Fruit fly (Drosophila melanogaster): Measurements from ENCODE around the gene CG12594.

The CG12594 gene

DNA sequence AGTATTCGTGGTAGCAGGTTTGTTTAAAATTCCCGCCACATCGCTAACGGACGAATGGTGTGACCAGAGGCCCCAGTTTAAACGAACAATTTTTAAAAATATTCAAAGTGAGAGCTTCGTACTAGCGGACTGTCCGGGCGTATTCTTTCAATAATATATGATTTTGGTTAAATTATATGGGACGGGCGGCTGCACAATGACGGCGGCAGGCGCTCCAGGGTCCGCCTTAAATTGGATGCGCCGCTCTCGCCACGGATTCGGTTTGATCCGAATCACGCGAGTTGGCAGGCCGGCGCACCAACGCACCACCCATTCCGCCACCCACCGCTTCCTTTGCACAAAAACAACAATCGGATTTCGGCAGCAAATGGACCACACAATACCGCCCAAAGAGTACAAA lies 13.8 kb downstream of the CG12594 start, which contains the start of gene CG14721:
CG14721 (plus strand) TSS at position 111 of the 400 bp plus-strand sequence.
- TF ChIP-seq bab1 (GFP tag; optimal IDR thresholded peaks at IDR 0.05) (peak; percentile 61), CG7045 (GFP tag; optimal IDR thresholded peaks at IDR 0.05) (peak; percentile 4), cic (GFP tag; optimal IDR thresholded peaks at IDR 0.05) (no peak), ovo (GFP tag; optimal IDR thresholded peaks at IDR 0.05) (no peak), CG5204 (GFP tag; optimal IDR thresholded peaks at IDR 0.05) (no peak), pad (GFP tag; optimal IDR thresholded peaks at IDR 0.05) (no peak), CG33017 (tag; optimal IDR thresholded peaks at IDR 0.05) (no peak), cnc (optimal IDR thresholded peaks at IDR 0.05) (no peak), tj (GFP tag; optimal IDR thresholded peaks at IDR 0.05) (no peak), CG1620 (GFP tag; optimal IDR thresholded peaks at IDR 0.05) (peak; percentile 5), Hr96 (GFP tag; optimal IDR thresholded peaks at IDR 0.05) (no peak), Crg-1 (GFP tag; optimal IDR thresholded peaks at IDR 0.05) (no peak), Clk (GFP tag; optimal IDR thresholded peaks at IDR 0.05) (no peak), CG7101 (tag; optimal IDR thresholded peaks at IDR 0.05) (no peak), CG12768 (GFP tag; optimal IDR thresholded peaks at IDR 0.05) (no peak), CG14711 (tag; optimal IDR thresholded peaks at IDR 0.05) (peak; percentile 7), CG11617 (GFP tag; optimal IDR thresholded peaks at IDR 0.05) (peak; percentile 14), Mnt (GFP tag; optimal IDR thresholded peaks at IDR 0.05) (peak; percentile 50), toe (GFP tag; optimal IDR thresholded peaks at IDR 0.05) (no peak), kay (GFP tag; ENCODE audit: borderline replicate concordance) (no peak)

- TF ChIP-seq CG1620 (GFP tag; optimal IDR thresholded peaks at IDR 0.05) (peak; percentile 28), kay (GFP tag; ENCODE audit: borderline replicate concordance) (no peak), Hr96 (GFP tag; optimal IDR thresholded peaks at IDR 0.05) (no peak), CG7101 (tag; optimal IDR thresholded peaks at IDR 0.05) (no peak), bab1 (GFP tag; optimal IDR thresholded peaks at IDR 0.05) (peak; percentile 60), CG11617 (GFP tag; optimal IDR thresholded peaks at IDR 0.05) (peak; percentile 10), CG12768 (GFP tag; optimal IDR thresholded peaks at IDR 0.05) (no peak), CG5204 (GFP tag; optimal IDR thresholded peaks at IDR 0.05) (no peak), Mnt (GFP tag; optimal IDR thresholded peaks at IDR 0.05) (peak; percentile 64), toe (GFP tag; optimal IDR thresholded peaks at IDR 0.05) (no peak), CG14711 (tag; optimal IDR thresholded peaks at IDR 0.05) (peak; percentile 28)
Observed at dm6 chr3R:11741730-11742203, 20.2 kb downstream of the CG12594 start, which contains the start of the genes Blm and CG14722. Gene Blm, minus strand, starts transcription at chr3R:11741783. Gene CG14722, plus strand, starts transcription at chr3R:11741890.

- TF ChIP-seq Clk (GFP tag; optimal IDR thresholded peaks at IDR 0.05) (no peak), CG12768 (GFP tag; optimal IDR thresholded peaks at IDR 0.05) (peak; percentile 24), kay (GFP tag; ENCODE audit: borderline replicate concordance) (peak; percentile 29), pad (GFP tag; optimal IDR thresholded peaks at IDR 0.05) (no peak), Mnt (GFP tag; optimal IDR thresholded peaks at IDR 0.05) (peak; percentile 38), ovo (GFP tag; optimal IDR thresholded peaks at IDR 0.05) (peak; percentile 67), CG7045 (GFP tag; optimal IDR thresholded peaks at IDR 0.05) (peak; percentile 3), bab1 (GFP tag; optimal IDR thresholded peaks at IDR 0.05) (no peak), tj (GFP tag; optimal IDR thresholded peaks at IDR 0.05) (peak; percentile 45), CG11617 (GFP tag; optimal IDR thresholded peaks at IDR 0.05) (peak; percentile 15)
Observed at dm6 chr3R:11749297-11750293, 28.1 kb downstream of the CG12594 start, which contains the start of gene CG6923. Gene CG6923, minus strand, starts transcription at chr3R:11750029.

DNA sequence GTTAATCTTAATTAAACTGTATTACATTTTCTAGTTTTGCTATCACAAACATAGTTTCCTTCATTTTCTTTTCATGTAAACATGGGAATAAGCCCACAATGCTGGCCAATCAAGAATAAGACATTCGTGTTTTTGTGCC lies 28.6 kb downstream of the CG12594 start, which contains the start of gene CG43062:
CG43062 (plus strand) TSS at position 40 of the 139 bp plus-strand sequence.
- no peak for TF ChIP-seq Mnt (GFP tag; optimal IDR thresholded peaks at IDR 0.05)
- TF ChIP-seq Hr96 (GFP tag; optimal IDR thresholded peaks at IDR 0.05), result no peak
- TF ChIP-seq CG11617 (GFP tag; optimal IDR thresholded peaks at IDR 0.05), result no peak
- TF ChIP-seq Clk (GFP tag; optimal IDR thresholded peaks at IDR 0.05), result no peak
- TF ChIP-seq CG7045 (GFP tag; optimal IDR thresholded peaks at IDR 0.05), result no peak
- TF ChIP-seq CG5204 (GFP tag; optimal IDR thresholded peaks at IDR 0.05), result no peak
- no peak for TF ChIP-seq CG7101 (tag; optimal IDR thresholded peaks at IDR 0.05)
- TF ChIP-seq tj (GFP tag; optimal IDR thresholded peaks at IDR 0.05), result no peak
- no peak for TF ChIP-seq Crg-1 (GFP tag; optimal IDR thresholded peaks at IDR 0.05)
- TF ChIP-seq cic (GFP tag; optimal IDR thresholded peaks at IDR 0.05), result no peak
- no peak for TF ChIP-seq ovo (GFP tag; optimal IDR thresholded peaks at IDR 0.05)
- TF ChIP-seq CG14711 (tag; optimal IDR thresholded peaks at IDR 0.05), result no peak

DNA sequence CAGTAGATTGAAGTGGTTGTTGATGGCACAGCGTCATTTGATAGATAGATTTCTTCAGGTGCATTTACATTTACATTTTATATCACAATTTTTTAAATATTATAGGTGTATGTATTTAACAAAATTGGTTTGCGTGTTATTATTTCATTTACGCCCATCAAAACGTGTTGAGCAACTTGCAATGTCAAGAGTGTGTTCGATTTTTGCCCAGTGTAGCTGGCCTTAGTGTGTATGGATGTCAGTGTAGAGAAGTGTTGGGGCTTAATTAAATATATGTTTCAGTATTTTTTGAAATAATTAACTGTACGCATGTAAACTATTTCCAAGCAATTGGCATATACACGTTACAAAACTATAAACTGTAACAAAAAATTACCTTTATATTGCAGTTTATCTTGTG lies 30.2 kb downstream of the CG12594 start:
- TF ChIP-seq Mnt (GFP tag; optimal IDR thresholded peaks at IDR 0.05), result no peak
- no peak for TF ChIP-seq CG33017 (tag; optimal IDR thresholded peaks at IDR 0.05)
- TF ChIP-seq tj (GFP tag; optimal IDR thresholded peaks at IDR 0.05), result no peak
- TF ChIP-seq CG5204 (GFP tag; optimal IDR thresholded peaks at IDR 0.05), result no peak
- TF ChIP-seq CG1620 (GFP tag; optimal IDR thresholded peaks at IDR 0.05), result no peak
- no peak for TF ChIP-seq ovo (GFP tag; optimal IDR thresholded peaks at IDR 0.05)
- TF ChIP-seq cnc (optimal IDR thresholded peaks at IDR 0.05), result no peak

DNA sequence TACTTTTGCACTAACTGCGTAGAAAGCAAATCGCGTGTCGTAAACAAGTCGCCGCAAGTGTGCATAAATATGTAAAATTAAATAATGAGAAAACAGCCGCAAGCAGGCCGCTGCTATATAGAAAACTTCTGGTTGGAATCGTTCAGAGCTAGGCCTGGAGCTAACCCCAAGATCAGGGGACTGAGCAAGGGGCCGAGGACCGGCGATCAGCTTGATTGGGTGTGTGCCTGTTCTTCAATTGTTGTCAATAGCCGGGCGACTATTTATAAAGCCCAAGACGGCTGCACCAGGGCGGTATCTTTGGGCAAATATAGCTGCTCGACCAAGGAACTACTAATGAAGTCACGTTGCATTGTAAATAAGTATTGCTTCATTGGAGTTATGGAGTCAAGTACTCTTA lies 35.2 kb downstream of the CG12594 start:
- peak; percentile 54 for TF ChIP-seq cic (GFP tag; optimal IDR thresholded peaks at IDR 0.05)
- TF ChIP-seq CG11617 (GFP tag; optimal IDR thresholded peaks at IDR 0.05), result no peak
- TF ChIP-seq CG14711 (tag; optimal IDR thresholded peaks at IDR 0.05), result no peak
- TF ChIP-seq CG12768 (GFP tag; optimal IDR thresholded peaks at IDR 0.05), result peak; percentile 35
- TF ChIP-seq Clk (GFP tag; optimal IDR thresholded peaks at IDR 0.05), result no peak
- peak; percentile 1 for TF ChIP-seq Mnt (GFP tag; optimal IDR thresholded peaks at IDR 0.05)
- no peak for TF ChIP-seq bab1 (GFP tag; optimal IDR thresholded peaks at IDR 0.05)
